Fruit fly (Drosophila melanogaster) whole organism, embryonic: ENCODE results near the gene sni.

Source experiments
- Aef1 ChIP-seq: fragments of 200-800 bp; sonication (Bioruptor generic); IDR thresholded peaks from 3 replicates; pipeline ENCODE4 v1.3.6; 2022; ENCODE audit warnings: missing biosample characterization, missing genetic modification characterization
- Atf-2 ChIP-seq: fragments of 200-800 bp; sonication (Bioruptor generic); optimal IDR thresholded peaks from 2 replicates; lab custom pipeline; 2016; ENCODE audit warnings: missing biosample characterization, missing genetic modification characterization
- BtbVII ChIP-seq: fragments of 200-800 bp; sonication (Bioruptor generic); optimal IDR thresholded peaks from 3 replicates; lab custom pipeline; 2017; ENCODE audit warnings: missing biosample characterization, mild to moderate bottlenecking, missing genetic modification characterization
- CG10209 ChIP-seq: fragments of 200-800 bp; sonication (Bioruptor generic); optimal IDR thresholded peaks from 3 replicates; lab custom pipeline; 2017; ENCODE audit warnings: missing biosample characterization, mild to moderate bottlenecking, missing genetic modification characterization, missing genetic modification reagents
- CG11085 ChIP-seq: fragments of 200-800 bp; sonication (Bioruptor generic); IDR thresholded peaks from 2 replicates; pipeline ENCODE4 v1.3.6; 2022; ENCODE audit warnings: missing biosample characterization, missing genetic modification characterization
- CG11093 ChIP-seq: fragments of 200-800 bp; sonication (Bioruptor generic); IDR thresholded peaks from 3 replicates; pipeline ENCODE4 v1.3.6; 2022; ENCODE audit warnings: missing biosample characterization, missing genetic modification characterization
- CG11560 ChIP-seq: fragments of 200-800 bp; sonication (Bioruptor generic); IDR thresholded peaks from 3 replicates; pipeline ENCODE4 v1.3.6; 2022; ENCODE audit warnings: missing biosample characterization, missing genetic modification characterization
- CG15479 ChIP-seq: fragments of 200-800 bp; sonication (Bioruptor generic); optimal IDR thresholded peaks from 3 replicates; lab custom pipeline; 2019; ENCODE audit warnings: missing biosample characterization, mild to moderate bottlenecking, missing genetic modification characterization, moderate library complexity
- CG17359 ChIP-seq: fragments of 200-800 bp; sonication (Bioruptor generic); optimal IDR thresholded peaks from 3 replicates; lab custom pipeline; 2018; ENCODE audit warnings: missing biosample characterization, mild to moderate bottlenecking, missing genetic modification characterization, moderate library complexity
- CG17829 ChIP-seq: fragments of 200-800 bp; optimal IDR thresholded peaks from 2 replicates; lab custom pipeline; 2019; ENCODE audit warnings: missing biosample characterization, mild to moderate bottlenecking, missing genetic modification characterization, moderate library complexity
- CG2202 ChIP-seq: fragments of 200-800 bp; sonication (Bioruptor generic); optimal IDR thresholded peaks from 2 replicates; lab custom pipeline; 2018; ENCODE audit warnings: missing biosample characterization, mild to moderate bottlenecking, missing genetic modification characterization
- CG30403 ChIP-seq: fragments of 200-800 bp; sonication (Bioruptor generic); optimal IDR thresholded peaks from 3 replicates; lab custom pipeline; 2016; ENCODE audit warnings: missing biosample characterization, missing genetic modification characterization
- CG30431 ChIP-seq: fragments of 200-800 bp; sonication (Bioruptor generic); optimal IDR thresholded peaks from 2 replicates; lab custom pipeline; 2017; ENCODE audit warnings: missing biosample characterization, missing genetic modification characterization
- CG3281 ChIP-seq: fragments of 200-800 bp; sonication (Bioruptor generic); optimal IDR thresholded peaks from 3 replicates; lab custom pipeline; 2017; ENCODE audit warnings: missing biosample characterization, mild to moderate bottlenecking, missing genetic modification characterization
- CG3726 ChIP-seq: fragments of 200-800 bp; sonication (Bioruptor generic); IDR thresholded peaks from 3 replicates; pipeline ENCODE4, ENCODE4 v1.3.6; 2022; ENCODE audit warnings: missing biosample characterization, missing genetic modification characterization
- CG4360 ChIP-seq: fragments of 200-800 bp; sonication (Bioruptor generic); IDR thresholded peaks from 2 replicates; pipeline ENCODE4 v1.3.6; 2022; ENCODE audit warnings: missing biosample characterization, missing genetic modification characterization
- CG43689 ChIP-seq: fragments of 200-800 bp; sonication (Bioruptor generic); IDR thresholded peaks from 2 replicates; pipeline ENCODE4 v1.3.6; 2022; ENCODE audit warnings: missing biosample characterization, missing genetic modification characterization
- CG4820 ChIP-seq: fragments of 200-800 bp; sonication (Bioruptor generic); optimal IDR thresholded peaks from 3 replicates; lab custom pipeline; 2016; ENCODE audit warnings: missing biosample characterization, missing genetic modification characterization
- CG6689 ChIP-seq: fragments of 200-800 bp; sonication (Bioruptor generic); IDR thresholded peaks from 2 replicates; pipeline ENCODE4 v1.3.6; 2022; ENCODE audit warnings: missing biosample characterization, missing genetic modification characterization
- CG7372 ChIP-seq: fragments of 200-800 bp; sonication (Bioruptor generic); IDR thresholded peaks from 2 replicates; pipeline ENCODE4 v1.3.6; 2022; ENCODE audit warnings: missing biosample characterization, missing genetic modification characterization
- CG9797 ChIP-seq: fragments of 200-800 bp; sonication (Bioruptor generic); optimal IDR thresholded peaks from 3 replicates; lab custom pipeline; 2018; ENCODE audit warnings: missing biosample characterization, mild to moderate bottlenecking, missing genetic modification characterization
- ERR ChIP-seq: fragments of 200-800 bp; sonication (Bioruptor generic); optimal IDR thresholded peaks from 2 replicates; lab custom pipeline; 2016; ENCODE audit warnings: missing biosample characterization, missing genetic modification characterization
- Hand ChIP-seq: fragments of 200-800 bp; sonication (Bioruptor generic); optimal IDR thresholded peaks from 2 replicates; lab custom pipeline; 2017; ENCODE audit warnings: mild to moderate bottlenecking, missing biosample characterization, missing genetic modification reagents, missing genetic modification characterization
- Hr3 ChIP-seq: fragments of 200-800 bp; sonication (Bioruptor generic); optimal IDR thresholded peaks from 3 replicates; lab custom pipeline; 2016; ENCODE audit warnings: missing biosample characterization, missing genetic modification characterization
- Neu2 ChIP-seq: fragments of 200-800 bp; sonication (Bioruptor generic); optimal IDR thresholded peaks from 3 replicates; lab custom pipeline; 2016; ENCODE audit warnings: missing biosample characterization, missing genetic modification characterization, borderline replicate concordance
- Nf-YA ChIP-seq: fragments of 200-800 bp; sonication (Bioruptor generic); IDR thresholded peaks from 2 replicates; pipeline ENCODE4 v1.3.6; 2022; ENCODE audit warnings: missing biosample characterization, missing genetic modification characterization
- NfI ChIP-seq: fragments of 200-800 bp; sonication (Bioruptor generic); optimal IDR thresholded peaks from 3 replicates; lab custom pipeline; 2018; ENCODE audit warnings: missing biosample characterization, mild to moderate bottlenecking, missing genetic modification characterization, moderate library complexity
- PHDP ChIP-seq: fragments of 200-800 bp; sonication (Bioruptor generic); optimal IDR thresholded peaks from 3 replicates; lab custom pipeline; 2018; ENCODE audit warnings: missing biosample characterization, mild to moderate bottlenecking, missing genetic modification characterization, moderate library complexity
- Poxn ChIP-seq: fragments of 200-800 bp; sonication (Bioruptor generic); IDR thresholded peaks from 2 replicates; pipeline ENCODE4 v1.3.6; 2022; ENCODE audit warnings: missing biosample characterization, missing genetic modification characterization
- Sox102F ChIP-seq: fragments of 200-800 bp; sonication (Bioruptor generic); optimal IDR thresholded peaks from 2 replicates; lab custom pipeline; 2018; ENCODE audit warnings: missing biosample characterization, mild to moderate bottlenecking, missing genetic modification characterization, moderate library complexity
- Stat92E ChIP-seq, 3 experiments: fragments of >200 bp in 2 of 3; fragments of 200-800 bp in 1 of 3; sonication (Bioruptor generic) in 1 of 3; optimal IDR thresholded peaks; 2 replicates each; lab custom pipeline; 2017 to 2019; ENCODE audit warnings: missing biosample characterization in 3 of 3, missing genetic modification characterization in 3 of 3, mild to moderate bottlenecking in 1 of 3, moderate library complexity in 1 of 3
- Usf ChIP-seq: fragments of 200-800 bp; sonication (Bioruptor generic); optimal IDR thresholded peaks from 2 replicates; lab custom pipeline; 2017; ENCODE audit warnings: missing genotype, missing biosample characterization, missing genetic modification characterization
- ase ChIP-seq: fragments of 200-800 bp; sonication (Bioruptor generic); IDR thresholded peaks from 3 replicates; pipeline ENCODE4 v1.3.6; 2022; ENCODE audit warnings: missing biosample characterization, missing genetic modification characterization
- bbx ChIP-seq: fragments of 200-800 bp; sonication (Bioruptor generic); IDR thresholded peaks from 2 replicates; pipeline ENCODE4 v1.3.6; 2022; ENCODE audit warnings: missing biosample characterization, missing genetic modification characterization; ENCODE audit not compliant: partially characterized antibody
- bsh ChIP-seq, 2 experiments: fragments of 200-800 bp; sonication (Bioruptor generic); optimal IDR thresholded peaks; 2 replicates each; lab custom pipeline; 2017 to 2018; ENCODE audit warnings: mild to moderate bottlenecking in 2 of 2, missing biosample characterization in 2 of 2, missing genetic modification characterization in 2 of 2, moderate library complexity in 1 of 2
- chm ChIP-seq: fragments of 200-800 bp; sonication (Bioruptor generic); IDR thresholded peaks from 2 replicates; pipeline ENCODE4 v1.3.6; 2022; ENCODE audit warnings: missing biosample characterization, missing genetic modification characterization
- chn ChIP-seq: fragments of 200-800 bp; sonication (Bioruptor generic); optimal IDR thresholded peaks from 2 replicates; lab custom pipeline; 2016; ENCODE audit warnings: missing biosample characterization, missing genetic modification characterization
- esg ChIP-seq: fragments of 200-800 bp; sonication (Bioruptor generic); conservative IDR thresholded peaks from 2 replicates; pipeline ENCODE4 v1.3.6; 2022; ENCODE audit warnings: missing biosample characterization, missing genetic modification characterization
- her ChIP-seq: fragments of 200-800 bp; sonication (Bioruptor generic); optimal IDR thresholded peaks from 2 replicates; lab custom pipeline; 2016; ENCODE audit warnings: missing biosample characterization, missing genetic modification characterization
- nerfin-1 ChIP-seq: fragments of 200-800 bp; sonication (Bioruptor generic); optimal IDR thresholded peaks from 3 replicates; lab custom pipeline; 2019; ENCODE audit warnings: missing biosample characterization, mild to moderate bottlenecking, missing genetic modification characterization, moderate library complexity
- nom ChIP-seq: fragments of 200-800 bp; sonication (Bioruptor generic); optimal IDR thresholded peaks from 2 replicates; lab custom pipeline; 2017; ENCODE audit warnings: missing biosample characterization, missing genetic modification characterization, mild to moderate bottlenecking, moderate library complexity, missing genetic modification reagents
- run ChIP-seq: fragments of 200-800 bp; sonication (Bioruptor generic); optimal IDR thresholded peaks from 3 replicates; lab custom pipeline; 2018; ENCODE audit warnings: missing biosample characterization, mild to moderate bottlenecking, missing genetic modification characterization
- sc ChIP-seq, 3 experiments: fragments of >200 bp in 2 of 3; fragments of 200-800 bp in 1 of 3; sonication (Bioruptor generic) in 1 of 3; optimal IDR thresholded peaks; 2 replicates in 2 of 3; 3 replicates in 1 of 3; lab custom pipeline; 2017; ENCODE audit warnings: mild to moderate bottlenecking in 1 of 3, missing biosample characterization in 1 of 3, missing genetic modification characterization in 1 of 3, missing genetic modification reagents in 1 of 3
- sob ChIP-seq: fragments of 200-800 bp; sonication (Bioruptor generic); IDR thresholded peaks from 2 replicates; pipeline ENCODE4 v1.3.6; 2022; ENCODE audit warnings: missing biosample characterization, missing genetic modification characterization
- toy ChIP-seq: fragments of 200-800 bp; sonication (Bioruptor generic); IDR thresholded peaks from 2 replicates; pipeline ENCODE4 v1.3.6; 2022; ENCODE audit warnings: missing biosample characterization, missing genetic modification characterization
- trem ChIP-seq: fragments of 200-800 bp; optimal IDR thresholded peaks from 3 replicates; lab custom pipeline; 2019; ENCODE audit warnings: missing biosample characterization, mild to moderate bottlenecking, missing genetic modification characterization, moderate library complexity
- tup ChIP-seq: fragments of 200-800 bp; sonication (Bioruptor generic); optimal IDR thresholded peaks from 2 replicates; lab custom pipeline; 2016; ENCODE audit warnings: missing biosample characterization, mild to moderate bottlenecking, missing genetic modification characterization, moderate library complexity
- tx ChIP-seq: fragments of 200-800 bp; sonication (Bioruptor generic); optimal IDR thresholded peaks from 2 replicates; lab custom pipeline; 2016; ENCODE audit warnings: missing biosample characterization, missing genetic modification characterization
- vfl ChIP-seq: fragments of 200-800 bp; sonication (Bioruptor generic); optimal IDR thresholded peaks from 2 replicates; lab custom pipeline; 2016; ENCODE audit warnings: missing biosample characterization, missing genetic modification characterization
- zf30C ChIP-seq: fragments of 200-800 bp; sonication (Bioruptor generic); optimal IDR thresholded peaks from 3 replicates; lab custom pipeline; 2018; ENCODE audit warnings: missing biosample characterization, mild to moderate bottlenecking, missing genetic modification characterization

The sni gene

DNA sequence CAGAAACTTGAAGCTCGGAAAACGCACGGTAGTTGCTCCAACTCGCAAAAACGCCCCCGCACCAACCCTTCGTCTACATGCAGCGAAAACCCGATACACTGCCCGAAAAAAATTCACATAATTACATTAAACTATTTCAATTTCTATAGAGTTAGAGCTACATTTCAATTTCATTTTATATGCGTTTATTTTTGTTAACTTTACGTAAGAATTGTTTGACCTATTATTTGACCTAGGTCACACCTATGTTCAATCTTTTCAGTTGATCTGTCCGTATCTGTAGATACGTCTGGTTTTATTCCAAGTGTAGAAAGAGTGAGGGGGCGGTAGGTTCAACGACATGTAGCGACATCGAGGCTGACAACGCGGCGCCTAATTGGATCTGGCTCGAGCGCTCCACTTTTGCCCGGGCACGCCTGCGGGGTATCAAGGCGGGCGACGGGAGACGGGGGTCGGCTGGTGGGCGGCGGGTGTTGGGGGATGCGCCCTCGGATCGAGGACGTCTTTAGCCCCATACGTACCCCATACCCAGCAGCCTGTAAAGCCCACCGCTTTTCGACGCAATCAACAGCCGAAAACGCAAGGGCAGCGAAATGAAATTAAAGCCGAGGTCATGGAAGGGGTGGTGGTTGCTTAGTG lies 41.0 kb downstream of the sni start (continued):
- TF ChIP-seq run (no peak), Stat92E (GFP tag; optimal IDR thresholded peaks at IDR 0.05; lab: Kevin White, UChicago) (no peak), vfl (GFP tag; lab: Kevin White, UChicago) (no peak), Poxn (GFP tag; lab: Robert Waterston, UW) (no peak), zf30C (GFP tag; lab: Kevin White, UChicago) (no peak), bsh (GFP tag; optimal IDR thresholded peaks at IDR 0.05; lab: Kevin White, UChicago) (peak in 1 of 2 experiments; percentile 12), Hand (GFP tag; lab: Kevin White, UChicago) (no peak), ase (no peak), BtbVII (GFP tag; lab: Kevin White, UChicago) (no peak), nom (GFP tag; lab: Kevin White, UChicago) (no peak), toy (GFP tag; lab: Robert Waterston, UW) (no peak), Aef1 (GFP tag; lab: Robert Waterston, UW) (no peak), CG3726 (GFP tag; lab: Robert Waterston, UW) (no peak), sc (optimal IDR thresholded peaks at IDR 0.05; lab: Kevin White, UChicago) (no peak), sc (GFP tag; optimal IDR thresholded peaks at IDR 0.05; lab: Kevin White, UChicago) (no peak), nerfin-1 (tag; lab: Kevin White, UChicago) (no peak), chn (GFP tag; lab: Kevin White, UChicago) (no peak), ERR (GFP tag; lab: Kevin White, UChicago) (no peak), CG2202 (tag; lab: Kevin White, UChicago) (no peak), CG17359 (tag; lab: Kevin White, UChicago) (peak; percentile 22), her (GFP tag; lab: Kevin White, UChicago) (no peak), CG11085 (GFP tag; lab: Robert Waterston, UW) (no peak), Sox102F (GFP tag; lab: Kevin White, UChicago) (peak; percentile 25), sob (GFP tag; lab: Robert Waterston, UW) (0 out of 2 replicates have a peak, but pooled peaks have one; percentile 18), Hr3 (GFP tag; lab: Kevin White, UChicago) (peak; percentile 10), CG11093 (no peak), PHDP (peak; percentile 23), tup (GFP tag; lab: Kevin White, UChicago) (no peak), esg (no peak), CG30403 (peak; percentile 36), CG3281 (GFP tag; lab: Kevin White, UChicago) (peak; percentile 41), trem (no peak), chm (GFP tag; lab: Robert Waterston, UW) (no peak), Neu2 (GFP tag; lab: Kevin White, UChicago) (no peak), CG7372 (GFP tag; lab: Robert Waterston, UW) (no peak), CG11560 (tag; lab: Robert Waterston, UW) (no peak), Usf (no peak), CG9797 (GFP tag; lab: Kevin White, UChicago) (no peak), CG10209 (peak; percentile 10), bbx (no peak), CG43689 (GFP tag; lab: Robert Waterston, UW) (no peak), tx (GFP tag; lab: Kevin White, UChicago) (no peak), Atf-2 (GFP tag; lab: Kevin White, UChicago) (no peak), CG6689 (GFP tag; lab: Robert Waterston, UW) (0 out of 2 replicates have a peak, but pooled peaks have one; percentile 33), NfI (peak; percentile 9), CG30431 (GFP tag; lab: Kevin White, UChicago) (no peak), CG17829 (tag; lab: Kevin White, UChicago) (no peak), CG4820 (no peak), Nf-YA (GFP tag; lab: Robert Waterston, UW) (no peak), CG4360 (GFP tag; lab: Robert Waterston, UW) (no peak), CG15479 (GFP tag; lab: Kevin White, UChicago) (no peak)
